Worm (Caenorhabditis elegans) whole organism, L4 larva: ENCODE data around the gene kin-9.

Experiments used
- F10B5.3 ChIP-seq: sonication (generic microtip); optimal IDR thresholded peaks from 2 replicates; lab custom pipeline; 2016; ENCODE audit warnings: mild to moderate bottlenecking, missing genetic modification characterization, missing compliant biosample characterization
- R02D3.7 ChIP-seq: fragments of 150-350 bp; sonication (generic microtip); optimal IDR thresholded peaks from 3 replicates; lab custom pipeline; 2014; ENCODE audit warnings: missing biosample characterization, missing genetic modification characterization
- Y105C5A.15 ChIP-seq: fragments of 200-800 bp; sonication (Bioruptor generic); IDR thresholded peaks from 2 replicates; pipeline ENCODE4 v1.3.6; 2022; ENCODE audit warnings: missing genetic modification characterization, missing compliant biosample characterization
- ZK337.2 ChIP-seq: fragments of 200-800 bp; sonication (Bioruptor generic); IDR thresholded peaks from 2 replicates; pipeline ENCODE4 v1.3.6; 2022; ENCODE audit warnings: missing genetic modification reagents, missing genetic modification characterization, missing compliant biosample characterization
- aha-1 ChIP-seq: fragments of 150-350 bp; peaks from one replicate; lab custom pipeline; 2014; ENCODE audit warnings: missing biosample characterization, missing genetic modification characterization
- aly-2 ChIP-seq: sonication (generic microtip); optimal IDR thresholded peaks from 2 replicates; lab custom pipeline; 2018; ENCODE audit warnings: missing biosample characterization, missing genetic modification characterization
- arid-1 ChIP-seq: fragments of 200-800 bp; sonication (Bioruptor generic); conservative IDR thresholded peaks from 2 replicates; pipeline ENCODE4 v1.3.6; 2022; ENCODE audit warnings: missing genetic modification reagents, missing genetic modification characterization, missing compliant biosample characterization
- attf-4 ChIP-seq: sonication (generic microtip); optimal IDR thresholded peaks from 3 replicates; lab custom pipeline; 2017; ENCODE audit warnings: missing biosample characterization, missing genetic modification characterization
- ceh-32 ChIP-seq: sonication (generic microtip); optimal IDR thresholded peaks from 2 replicates; lab custom pipeline; 2016; ENCODE audit warnings: mild to moderate bottlenecking, missing genetic modification characterization, missing compliant biosample characterization; ENCODE audit not compliant: poor library complexity
- ctbp-1 ChIP-seq: fragments of 200-800 bp; sonication (Bioruptor generic); IDR thresholded peaks from 2 replicates; pipeline ENCODE4 v1.3.6; 2022; ENCODE audit warnings: missing genetic modification reagents, missing genetic modification characterization, missing compliant biosample characterization
- daf-16 ChIP-seq, 3 experiments: sonication (generic microtip); optimal IDR thresholded peaks; 2 replicates each; lab custom pipeline; 2016 to 2017; ENCODE audit warnings: missing genetic modification characterization in 3 of 3, missing genetic modification reagents in 3 of 3, mild to moderate bottlenecking in 2 of 3, missing compliant biosample characterization in 2 of 3, missing biosample characterization in 1 of 3, moderate library complexity in 1 of 3
- dmd-9 ChIP-seq: fragments of 200-800 bp; sonication (Bioruptor generic); IDR thresholded peaks from 2 replicates; pipeline ENCODE4 v1.3.6; 2022; ENCODE audit warnings: missing genetic modification reagents, missing genetic modification characterization, missing compliant biosample characterization
- dpl-1 ChIP-seq: fragments of 150-350 bp; optimal IDR thresholded peaks from 2 replicates; lab custom pipeline; 2014; ENCODE audit warnings: missing biosample characterization, missing genetic modification reagents, missing genetic modification characterization
- dve-1 ChIP-seq: sonication (generic microtip); optimal IDR thresholded peaks from 2 replicates; lab custom pipeline; 2017; ENCODE audit warnings: antibody characterized with exemption, mild to moderate bottlenecking, missing genetic modification characterization, missing compliant biosample characterization; ENCODE audit not compliant: insufficient read depth
- egl-43 ChIP-seq: fragments of 200-800 bp; sonication (Bioruptor generic); IDR thresholded peaks from 2 replicates; pipeline ENCODE4 v1.3.6; 2022; ENCODE audit warnings: missing genetic modification reagents, missing genetic modification characterization, missing compliant biosample characterization
- fkh-10 ChIP-seq: fragments of 150-350 bp; optimal IDR thresholded peaks from 2 replicates; lab custom pipeline; 2014; ENCODE audit warnings: missing biosample characterization, missing genetic modification reagents, missing genetic modification characterization
- gei-8 ChIP-seq: fragments of 200-800 bp; sonication (Bioruptor generic); optimal IDR thresholded peaks from 2 replicates; lab custom pipeline; 2018; ENCODE audit warnings: mild to moderate bottlenecking, missing genetic modification characterization, missing compliant biosample characterization
- hlh-11 ChIP-seq: fragments of 200-800 bp; sonication (Bioruptor generic); optimal IDR thresholded peaks from 2 replicates; lab custom pipeline; 2018; ENCODE audit warnings: mild to moderate bottlenecking, missing genetic modification characterization, missing compliant biosample characterization
- hlh-30 ChIP-seq: sonication (generic microtip); optimal IDR thresholded peaks from 2 replicates; lab custom pipeline; 2017; ENCODE audit warnings: antibody characterized with exemption, mild to moderate bottlenecking, missing genetic modification characterization, missing compliant biosample characterization; ENCODE audit not compliant: insufficient read depth
- hmg-1.1 ChIP-seq: fragments of 200-800 bp; sonication (Bioruptor generic); IDR thresholded peaks from 2 replicates; pipeline ENCODE4 v1.3.6; 2022; ENCODE audit warnings: missing genetic modification reagents, missing genetic modification characterization, missing compliant biosample characterization
- lim-7 ChIP-seq: fragments of 200-800 bp; sonication (Bioruptor generic); IDR thresholded peaks from 2 replicates; pipeline ENCODE4 v1.3.6; 2022; ENCODE audit warnings: missing genetic modification characterization, missing compliant biosample characterization
- lin-38 ChIP-seq: fragments of 200-800 bp; sonication (Bioruptor generic); IDR thresholded peaks from 2 replicates; pipeline ENCODE4 v1.3.6; 2022; ENCODE audit warnings: missing genetic modification reagents, missing genetic modification characterization, missing compliant biosample characterization
- madf-5 ChIP-seq, 2 experiments: fragments of 200-800 bp; sonication (Bioruptor generic); IDR thresholded peaks; 2 replicates each; pipeline ENCODE4 v1.3.6; 2022; ENCODE audit warnings: missing compliant biosample characterization in 2 of 2, missing genetic modification characterization in 2 of 2
- mdl-1 ChIP-seq, 2 experiments: fragments of 150-350 bp in 1 of 2; sonication (generic microtip) in 1 of 2; optimal IDR thresholded peaks; 2 replicates each; lab custom pipeline; 2014 to 2017; ENCODE audit warnings: missing biosample characterization in 2 of 2, missing genetic modification characterization in 2 of 2
- mdt-29 ChIP-seq: fragments of 200-800 bp; sonication (Bioruptor generic); IDR thresholded peaks from 2 replicates; pipeline ENCODE4 v1.3.6; 2022; ENCODE audit warnings: missing genetic modification reagents, missing genetic modification characterization, missing compliant biosample characterization
- mep-1 ChIP-seq: fragments of 150-350 bp; sonication (generic microtip); optimal IDR thresholded peaks from 3 replicates; lab custom pipeline; 2014; ENCODE audit warnings: missing biosample characterization, missing genetic modification characterization
- mxl-3 ChIP-seq: fragments of 200-800 bp; sonication (Bioruptor generic); optimal IDR thresholded peaks from 2 replicates; lab custom pipeline; 2018; ENCODE audit warnings: mild to moderate bottlenecking, missing genetic modification characterization, missing compliant biosample characterization
- nhr-102 ChIP-seq: sonication (generic microtip); optimal IDR thresholded peaks from 2 replicates; lab custom pipeline; 2016; ENCODE audit warnings: mild to moderate bottlenecking, missing genetic modification characterization, moderate library complexity, missing compliant biosample characterization
- nhr-111 ChIP-seq: fragments of 200-800 bp; sonication (Bioruptor generic); optimal IDR thresholded peaks from 2 replicates; lab custom pipeline; 2018; ENCODE audit warnings: mild to moderate bottlenecking, missing genetic modification characterization, missing compliant biosample characterization
- nhr-28 ChIP-seq: fragments of 150-350 bp; optimal IDR thresholded peaks from 2 replicates; lab custom pipeline; 2014; ENCODE audit warnings: missing biosample characterization, missing genetic modification characterization
- nhr-6 ChIP-seq: fragments of 150-350 bp; optimal IDR thresholded peaks from 2 replicates; lab custom pipeline; 2014; ENCODE audit warnings: missing biosample characterization, missing genetic modification characterization
- nhr-76 ChIP-seq: fragments of 150-350 bp; optimal IDR thresholded peaks from 2 replicates; lab custom pipeline; 2014; ENCODE audit warnings: missing biosample characterization, missing genetic modification characterization
- set-16 ChIP-seq: fragments of 200-800 bp; sonication (Bioruptor generic); IDR thresholded peaks from 2 replicates; pipeline ENCODE4 v1.3.6; 2022; ENCODE audit warnings: missing genetic modification reagents, missing genetic modification characterization, missing compliant biosample characterization
- snpc-1.2 ChIP-seq: fragments of 200-800 bp; sonication (Bioruptor generic); IDR thresholded peaks from 2 replicates; pipeline ENCODE4 v1.3.6; 2022; ENCODE audit warnings: missing genetic modification reagents, missing genetic modification characterization, missing compliant biosample characterization
- spr-1 ChIP-seq: sonication (generic microtip); optimal IDR thresholded peaks from 2 replicates; lab custom pipeline; 2016; ENCODE audit warnings: mild to moderate bottlenecking, missing genetic modification characterization, missing compliant biosample characterization
- spr-3 ChIP-seq: fragments of 200-800 bp; sonication (Bioruptor generic); optimal IDR thresholded peaks from 2 replicates; lab custom pipeline; 2018; ENCODE audit warnings: mild to moderate bottlenecking, missing genetic modification characterization, missing compliant biosample characterization
- tra-1 ChIP-seq: fragments of 200-800 bp; sonication (Bioruptor generic); IDR thresholded peaks from 2 replicates; pipeline ENCODE4 v1.3.6; 2022; ENCODE audit warnings: missing genetic modification reagents, missing genetic modification characterization, missing compliant biosample characterization
- unc-39 ChIP-seq: sonication (generic microtip); optimal IDR thresholded peaks from 2 replicates; lab custom pipeline; 2017; ENCODE audit warnings: missing biosample characterization, missing genetic modification characterization
- unc-62 ChIP-seq, 3 experiments: fragments of 150-350 bp in 1 of 3; sonication (generic microtip); optimal IDR thresholded peaks in 2 of 3; peaks in 1 of 3; 1 replicate in 1 of 3; 2 replicates in 2 of 3; lab custom pipeline; 2014 to 2017; ENCODE audit warnings: missing biosample characterization in 3 of 3, missing genetic modification characterization in 3 of 3, missing genetic modification reagents in 3 of 3, missing genotype in 1 of 3
- zag-1 ChIP-seq: fragments of 150-350 bp; optimal IDR thresholded peaks from 2 replicates; lab custom pipeline; 2014; ENCODE audit warnings: missing biosample characterization, missing genetic modification characterization
- zfp-3 ChIP-seq: fragments of 200-800 bp; sonication (Bioruptor generic); conservative IDR thresholded peaks from 2 replicates; pipeline ENCODE4 v1.3.6; 2022; ENCODE audit warnings: missing genetic modification reagents, missing genetic modification characterization, missing compliant biosample characterization
- zip-2 ChIP-seq: fragments of 150-350 bp; optimal IDR thresholded peaks from 2 replicates; lab custom pipeline; 2014; ENCODE audit warnings: missing biosample characterization, missing genetic modification characterization
- ztf-11 ChIP-seq: fragments of 150-350 bp; optimal IDR thresholded peaks from 2 replicates; lab custom pipeline; 2014; ENCODE audit warnings: missing biosample characterization, missing genetic modification characterization
- ztf-7 ChIP-seq: fragments of 150-350 bp; optimal IDR thresholded peaks from 2 replicates; lab custom pipeline; 2014; ENCODE audit warnings: missing biosample characterization, missing genetic modification characterization

The kin-9 gene

ce11 chrX:8432361-8432760 is at the start of gene kin-9:
Gene kin-9, plus strand, starts transcription at chrX:8432661.
- TF ChIP-seq egl-43 (GFP tag; lab: Robert Waterston, UW) = no peak
- no peak for TF ChIP-seq zip-2 (tag; lab: Kevin White, UChicago)
- TF ChIP-seq spr-1 = no peak
- TF ChIP-seq lin-38 = no peak
- no peak for TF ChIP-seq madf-5 (GFP tag; IDR thresholded peaks at IDR 0.05; lab: Robert Waterston, UW)
- TF ChIP-seq arid-1 (GFP tag; lab: Robert Waterston, UW) = no peak
- TF ChIP-seq unc-62 (GFP tag; optimal IDR thresholded peaks at IDR 0.05 in 1 of 2; lab: Kevin White, UChicago) = no peak
- no peak for TF ChIP-seq unc-62 (tag; optimal IDR thresholded peaks at IDR 0.05; lab: Kevin White, UChicago)
- no peak for TF ChIP-seq attf-4 (tag; lab: Kevin White, UChicago)
- no peak for TF ChIP-seq Y105C5A.15 (GFP tag; lab: Robert Waterston, UW)
- no peak for TF ChIP-seq ztf-11 (tag; lab: Kevin White, UChicago)
- TF ChIP-seq nhr-6 (tag; lab: Kevin White, UChicago) = no peak
- TF ChIP-seq zfp-3 (GFP tag; lab: Robert Waterston, UW) = no peak

ce11 chrX:8384642-8385181 is 47.7 kb upstream of the kin-9 start, which contains the start of gene F41D9.2:
Gene F41D9.2, minus strand, starts transcription at chrX:8384945.
- TF ChIP-seq unc-62 (GFP tag; optimal IDR thresholded peaks at IDR 0.05 in 1 of 2; lab: Kevin White, UChicago) (peak in 1 of 2 experiments; percentile 87), unc-62 (tag; optimal IDR thresholded peaks at IDR 0.05; lab: Kevin White, UChicago) (no peak), nhr-28 (tag; lab: Kevin White, UChicago) (peak; percentile 14), hlh-30 (tag; lab: Kevin White, UChicago) (peak; percentile 68), hmg-1.1 (GFP tag; lab: Robert Waterston, UW) (0 out of 2 replicates have a peak, but pooled peaks have one; percentile 17), hlh-11 (peak; percentile 26), mxl-3 (peak; percentile 61), snpc-1.2 (GFP tag; lab: Robert Waterston, UW) (no peak), set-16 (GFP tag; lab: Robert Waterston, UW) (peak; percentile 27; the same call in 1 of the 2 replicates), zag-1 (tag; lab: Kevin White, UChicago) (no peak), aha-1 (tag; lab: Kevin White, UChicago) (peak; percentile 3), arid-1 (GFP tag; lab: Robert Waterston, UW) (no peak), dpl-1 (no peak), mdl-1 (tag; optimal IDR thresholded peaks at IDR 0.05; lab: Kevin White, UChicago) (peak in 1 of 2 experiments; percentile 16)
- TF ChIP-seq, all 104 proteins: peak for 9

ce11 chrX:8386068-8386851 is 46.2 kb upstream of the kin-9 start:
- TF ChIP-seq ztf-7 (no peak), daf-16 (GFP tag; optimal IDR thresholded peaks at IDR 0.05; lab: Kevin White, UChicago) (peak; percentile 14), daf-16 (tag; optimal IDR thresholded peaks at IDR 0.05; lab: Kevin White, UChicago) (peak; percentile 52), egl-43 (GFP tag; lab: Robert Waterston, UW) (peak; percentile 72), ZK337.2 (0 out of 2 replicates have a peak, but pooled peaks have one; percentile 42), fkh-10 (GFP tag; lab: Kevin White, UChicago) (no peak), lim-7 (peak; percentile 80), mxl-3 (no peak), F10B5.3 (tag; lab: Kevin White, UChicago) (peak; percentile 49), nhr-28 (tag; lab: Kevin White, UChicago) (no peak), nhr-102 (peak; percentile 36), mdt-29 (no peak), mep-1 (tag; lab: Kevin White, UChicago) (peak; percentile 61), nhr-76 (no peak), aly-2 (no peak), gei-8 (GFP tag; lab: Kevin White, UChicago) (no peak), R02D3.7 (tag; lab: Kevin White, UChicago) (no peak), ceh-32 (tag; lab: Kevin White, UChicago) (peak; percentile 3), spr-3 (GFP tag; lab: Kevin White, UChicago) (no peak), tra-1 (GFP tag; lab: Robert Waterston, UW) (peak; percentile 19; the same call in 1 of the 2 replicates), dmd-9 (GFP tag; lab: Robert Waterston, UW) (no peak), dve-1 (peak; percentile 2), attf-4 (tag; lab: Kevin White, UChicago) (no peak), unc-39 (tag; lab: Kevin White, UChicago) (no peak), nhr-111 (GFP tag; lab: Kevin White, UChicago) (no peak), ctbp-1 (GFP tag; lab: Robert Waterston, UW) (peak; percentile 77)
